Fruit fly (Drosophila melanogaster): Measurements from ENCODE around the gene CG17163.

- TF ChIP-seq pan (optimal IDR thresholded peaks at IDR 0.05) (no peak), psq (optimal IDR thresholded peaks at IDR 0.05) (no peak), EcR (GFP tag; optimal IDR thresholded peaks at IDR 0.05) (no peak), Dll (optimal IDR thresholded peaks at IDR 0.05) (no peak), CG8478 (optimal IDR thresholded peaks at IDR 0.05) (no peak)
These were observed 14.3 kb upstream of the CG17163 start for dm6 chrX:23096818-23097129.

Measured in whole organism.